Worm (Caenorhabditis elegans) whole organism, mixed stage, embryonic: ENCODE data around the gene C15B12.2.

Experiments used
- blmp-1 ChIP-seq: fragments of 150-350 bp; optimal IDR thresholded peaks from 2 replicates; lab custom pipeline; 2014; ENCODE audit warnings: missing biosample characterization, missing genetic modification characterization
- ceh-39 ChIP-seq: fragments of 150-350 bp; optimal IDR thresholded peaks from 2 replicates; lab custom pipeline; 2014; ENCODE audit warnings: missing biosample characterization, missing genetic modification characterization
- elt-3 ChIP-seq: fragments of 150-350 bp; optimal IDR thresholded peaks from 2 replicates; lab custom pipeline; 2014; ENCODE audit warnings: missing biosample characterization, missing genetic modification characterization
- lin-13 ChIP-seq: fragments of 150-350 bp; optimal IDR thresholded peaks from 2 replicates; lab custom pipeline; 2014; ENCODE audit warnings: missing biosample characterization, missing genetic modification characterization
- mep-1 ChIP-seq: fragments of 150-350 bp; optimal IDR thresholded peaks from 2 replicates; lab custom pipeline; 2017; ENCODE audit warnings: missing biosample characterization, missing genetic modification reagents, missing genetic modification characterization, inconsistent platforms
- nhr-12 ChIP-seq: fragments of 150-350 bp; optimal IDR thresholded peaks from 2 replicates; lab custom pipeline; 2014; ENCODE audit warnings: missing biosample characterization, missing genetic modification characterization
- nhr-2 ChIP-seq: fragments of 150-350 bp; optimal IDR thresholded peaks from 2 replicates; lab custom pipeline; 2014; ENCODE audit warnings: missing biosample characterization, missing genetic modification characterization
- nhr-28 ChIP-seq: fragments of 150-350 bp; optimal IDR thresholded peaks from 2 replicates; lab custom pipeline; 2014; ENCODE audit warnings: missing biosample characterization, missing genetic modification characterization
- nhr-76 ChIP-seq: sonication (generic microtip); optimal IDR thresholded peaks from 2 replicates; lab custom pipeline; 2017; ENCODE audit warnings: missing biosample characterization, missing genetic modification characterization
- pha-4 ChIP-seq: fragments of 150-350 bp; optimal IDR thresholded peaks from 2 replicates; lab custom pipeline; 2018; ENCODE audit warnings: missing biosample characterization, missing genetic modification reagents, missing genetic modification characterization
- snpc-4 ChIP-seq: fragments of 150-350 bp; optimal IDR thresholded peaks from 2 replicates; lab custom pipeline; 2014; ENCODE audit warnings: missing biosample characterization, missing genetic modification characterization
- unc-39 ChIP-seq: fragments of 150-350 bp; optimal IDR thresholded peaks from 2 replicates; lab custom pipeline; 2014; ENCODE audit warnings: missing biosample characterization, missing genetic modification characterization
- ztf-11 ChIP-seq: fragments of 150-350 bp; optimal IDR thresholded peaks from 2 replicates; lab custom pipeline; 2014; ENCODE audit warnings: missing biosample characterization, missing genetic modification characterization

- TF ChIP-seq snpc-4 (tag; lab: Kevin White, UChicago) (no peak), pha-4 (no peak), lin-13 (tag; lab: Kevin White, UChicago) (no peak), nhr-28 (tag; lab: Kevin White, UChicago) (no peak), blmp-1 (no peak), ceh-39 (tag; lab: Kevin White, UChicago) (no peak), nhr-76 (tag; lab: Kevin White, UChicago) (no peak), nhr-12 (tag; lab: Kevin White, UChicago) (no peak), mep-1 (tag; lab: Kevin White, UChicago) (no peak), ztf-11 (tag; lab: Kevin White, UChicago) (no peak), nhr-2 (tag; lab: Kevin White, UChicago) (no peak), elt-3 (tag; lab: Kevin White, UChicago) (no peak), unc-39 (no peak)
Measured at ce11 chrX:6416357-6417087, 46.7 kb upstream of the C15B12.2 start, which contains the start of gene T22E5.6.
